Worm (Caenorhabditis elegans) whole organism, young adult: ENCODE results near the gene nhr-159.

Experiments
- D2030.7 ChIP-seq: fragments of 200-800 bp; sonication (Bioruptor generic); IDR thresholded peaks from 2 replicates; pipeline ENCODE4 v1.3.6; 2022; ENCODE audit warnings: missing genetic modification reagents, missing genetic modification characterization, missing compliant biosample characterization
- F22D6.2 ChIP-seq: sonication (generic microtip); optimal IDR thresholded peaks from 2 replicates; lab custom pipeline; 2016; ENCODE audit warnings: mild to moderate bottlenecking, missing genetic modification characterization, missing compliant biosample characterization
- F23B12.7 ChIP-seq: sonication (generic microtip); optimal IDR thresholded peaks from 2 replicates; lab custom pipeline; 2017; ENCODE audit warnings: missing genetic modification characterization, mild to moderate bottlenecking, missing compliant biosample characterization, antibody characterized with exemption, moderate library complexity; ENCODE audit not compliant: insufficient read depth
- F55B11.4 ChIP-seq: sonication (generic microtip); optimal IDR thresholded peaks from 2 replicates; lab custom pipeline; 2016; ENCODE audit warnings: missing compliant biosample characterization, missing genetic modification characterization, borderline replicate concordance; ENCODE audit not compliant: insufficient read depth
- F57C9.4 ChIP-seq: sonication (generic microtip); optimal IDR thresholded peaks from 2 replicates; lab custom pipeline; 2017; ENCODE audit warnings: mild to moderate bottlenecking, missing genetic modification characterization, missing compliant biosample characterization
- Y53F4B.3 ChIP-seq: fragments of 200-800 bp; sonication (Bioruptor generic); IDR thresholded peaks from 2 replicates; pipeline ENCODE4 v1.3.6; 2022; ENCODE audit warnings: missing genetic modification reagents, missing genetic modification characterization, missing compliant biosample characterization
- Y67H2A.10 ChIP-seq: fragments of 200-800 bp; sonication (Bioruptor generic); conservative IDR thresholded peaks from 2 replicates; pipeline ENCODE4 v1.3.6; 2022; ENCODE audit warnings: missing genetic modification reagents, missing genetic modification characterization, missing compliant biosample characterization
- aptf-3 ChIP-seq: fragments of 200-800 bp; sonication (Bioruptor generic); IDR thresholded peaks from 2 replicates; pipeline ENCODE4 v1.3.6; 2022; ENCODE audit warnings: missing genetic modification characterization, missing compliant biosample characterization
- athp-1 ChIP-seq: sonication (generic microtip); optimal IDR thresholded peaks from 2 replicates; lab custom pipeline; 2017; ENCODE audit warnings: mild to moderate bottlenecking, missing genetic modification characterization, missing compliant biosample characterization
- ceh-27 ChIP-seq: fragments of 200-800 bp; sonication (Bioruptor generic); optimal IDR thresholded peaks from 2 replicates; lab custom pipeline; 2018; ENCODE audit warnings: mild to moderate bottlenecking, missing genetic modification characterization, moderate library complexity, missing compliant biosample characterization
- ceh-40 ChIP-seq: fragments of 200-800 bp; sonication (Bioruptor generic); IDR thresholded peaks from 2 replicates; pipeline ENCODE4 v1.3.6; 2022; ENCODE audit warnings: missing genetic modification characterization, missing compliant biosample characterization
- ceh-91 ChIP-seq: fragments of 200-800 bp; sonication (Bioruptor generic); IDR thresholded peaks from 2 replicates; pipeline ENCODE4 v1.3.6; 2022; ENCODE audit warnings: missing genetic modification reagents, missing genetic modification characterization, missing compliant biosample characterization
- chd-7 ChIP-seq: sonication (generic microtip); optimal IDR thresholded peaks from 2 replicates; lab custom pipeline; 2016; ENCODE audit warnings: mild to moderate bottlenecking, missing genetic modification characterization, moderate library complexity, missing compliant biosample characterization
- dox-1 ChIP-seq: fragments of 200-800 bp; sonication (Bioruptor generic); IDR thresholded peaks from 2 replicates; pipeline ENCODE4 v1.3.6; 2022; ENCODE audit warnings: missing genetic modification reagents, missing genetic modification characterization, missing compliant biosample characterization
- dpl-1 ChIP-seq: fragments of 150-350 bp; optimal IDR thresholded peaks from 2 replicates; lab custom pipeline; 2014; ENCODE audit warnings: missing biosample characterization, missing genetic modification reagents, missing genetic modification characterization
- efl-1 ChIP-seq: fragments of 150-350 bp; optimal IDR thresholded peaks from 2 replicates; lab custom pipeline; 2014; ENCODE audit warnings: missing biosample characterization, missing genetic modification reagents, missing genetic modification characterization
- egrh-3 ChIP-seq: fragments of 200-800 bp; sonication (Bioruptor generic); IDR thresholded peaks from 2 replicates; pipeline ENCODE4 v1.3.6; 2022; ENCODE audit warnings: missing genetic modification reagents, missing genetic modification characterization, missing compliant biosample characterization
- ets-4 ChIP-seq: fragments of 200-800 bp; sonication (Bioruptor generic); optimal IDR thresholded peaks from 2 replicates; lab custom pipeline; 2018; ENCODE audit warnings: mild to moderate bottlenecking, missing genetic modification characterization, missing compliant biosample characterization
- hmg-20 ChIP-seq: fragments of 200-800 bp; sonication (Bioruptor generic); IDR thresholded peaks from 2 replicates; pipeline ENCODE4 v1.3.6; 2022; ENCODE audit warnings: missing genetic modification reagents, missing genetic modification characterization, missing compliant biosample characterization
- hrde-1 ChIP-seq: sonication (generic microtip); optimal IDR thresholded peaks from 2 replicates; lab custom pipeline; 2016; ENCODE audit warnings: missing genetic modification characterization, mild to moderate bottlenecking, missing compliant biosample characterization, moderate library complexity, missing genotype, missing genetic modification reagents, borderline replicate concordance
- hsf-1 ChIP-seq: fragments of 200-800 bp; sonication (Bioruptor generic); IDR thresholded peaks from 2 replicates; pipeline ENCODE4 v1.3.6; 2022; ENCODE audit warnings: missing genetic modification reagents, missing genetic modification characterization, missing compliant biosample characterization
- lin-54 ChIP-seq: fragments of 200-800 bp; sonication (Bioruptor generic); optimal IDR thresholded peaks from 2 replicates; lab custom pipeline; 2018; ENCODE audit warnings: mild to moderate bottlenecking, missing genetic modification characterization, missing compliant biosample characterization
- lir-1 ChIP-seq: fragments of 200-800 bp; sonication (Bioruptor generic); conservative IDR thresholded peaks from 2 replicates; pipeline ENCODE4 v1.3.6; 2022; ENCODE audit warnings: missing genetic modification reagents, missing genetic modification characterization, missing compliant biosample characterization
- lsl-1 ChIP-seq: fragments of 200-800 bp; sonication (Bioruptor generic); optimal IDR thresholded peaks from 2 replicates; lab custom pipeline; 2018; ENCODE audit warnings: mild to moderate bottlenecking, missing genetic modification characterization, moderate library complexity, missing compliant biosample characterization
- lsy-27 ChIP-seq: sonication (generic microtip); optimal IDR thresholded peaks from 2 replicates; lab custom pipeline; 2017; ENCODE audit warnings: missing genetic modification characterization, mild to moderate bottlenecking, missing compliant biosample characterization, antibody characterized with exemption, missing genotype, borderline replicate concordance; ENCODE audit not compliant: insufficient read depth
- madf-6 ChIP-seq: fragments of 200-800 bp; sonication (Bioruptor generic); IDR thresholded peaks from 2 replicates; pipeline ENCODE4 v1.3.6; 2022; ENCODE audit warnings: missing genetic modification reagents, missing genetic modification characterization, missing compliant biosample characterization
- madf-8 ChIP-seq: fragments of 200-800 bp; sonication (Bioruptor generic); conservative IDR thresholded peaks from 2 replicates; pipeline ENCODE4 v1.3.6; 2022; ENCODE audit warnings: missing genetic modification reagents, missing genetic modification characterization, missing compliant biosample characterization
- mcd-1 ChIP-seq: fragments of 200-800 bp; sonication (Bioruptor generic); IDR thresholded peaks from 2 replicates; pipeline ENCODE4 v1.3.6; 2022; ENCODE audit warnings: missing genetic modification reagents, missing genetic modification characterization, missing compliant biosample characterization
- mxl-1 ChIP-seq: sonication (generic microtip); optimal IDR thresholded peaks from 2 replicates; lab custom pipeline; 2016; ENCODE audit warnings: missing genetic modification characterization, missing compliant biosample characterization
- nhr-179 ChIP-seq: sonication (generic microtip); optimal IDR thresholded peaks from 2 replicates; lab custom pipeline; 2016; ENCODE audit warnings: mild to moderate bottlenecking, missing genetic modification characterization, missing compliant biosample characterization
- repo-1 ChIP-seq: sonication (generic microtip); optimal IDR thresholded peaks from 2 replicates; lab custom pipeline; 2017; ENCODE audit warnings: mild to moderate bottlenecking, missing genetic modification characterization, missing compliant biosample characterization
- snpc-1.1 ChIP-seq: sonication (generic microtip); optimal IDR thresholded peaks from 2 replicates; lab custom pipeline; 2017; ENCODE audit warnings: missing genetic modification characterization, mild to moderate bottlenecking, missing compliant biosample characterization, antibody characterized with exemption, moderate library complexity, missing genotype, missing genetic modification reagents; ENCODE audit not compliant: insufficient read depth
- snpc-1.3 ChIP-seq: sonication (generic microtip); optimal IDR thresholded peaks from 2 replicates; lab custom pipeline; 2017; ENCODE audit warnings: missing genetic modification characterization, mild to moderate bottlenecking, missing compliant biosample characterization, antibody characterized with exemption, moderate library complexity, missing genotype, missing genetic modification reagents; ENCODE audit not compliant: insufficient read depth
- snpc-3.4 ChIP-seq: sonication (generic microtip); optimal IDR thresholded peaks from 2 replicates; lab custom pipeline; 2017; ENCODE audit warnings: missing genetic modification characterization, mild to moderate bottlenecking, missing compliant biosample characterization, antibody characterized with exemption, moderate library complexity, missing genotype, missing genetic modification reagents
- snpc-4 ChIP-seq, 5 experiments: fragments of 150-350 bp in 1 of 5; sonication (generic microtip) in 4 of 5; optimal IDR thresholded peaks; 2 replicates each; lab custom pipeline; 2014 to 2018; ENCODE audit warnings: missing genetic modification characterization in 5 of 5, missing biosample characterization in 3 of 5, antibody characterized with exemption in 2 of 5, mild to moderate bottlenecking in 2 of 5, missing compliant biosample characterization in 2 of 5, missing genotype in 2 of 5, moderate library complexity in 2 of 5, missing genetic modification reagents in 1 of 5
- tbx-9 ChIP-seq: sonication (generic microtip); optimal IDR thresholded peaks from 2 replicates; lab custom pipeline; 2016; ENCODE audit warnings: borderline replicate concordance, missing genetic modification characterization, inconsistent platforms, missing compliant biosample characterization
- tlf-1 ChIP-seq: fragments of 200-800 bp; sonication (Bioruptor generic); optimal IDR thresholded peaks from 2 replicates; lab custom pipeline; 2018; ENCODE audit warnings: mild to moderate bottlenecking, missing genetic modification characterization, missing compliant biosample characterization
- unc-62 ChIP-seq: fragments of 150-350 bp; optimal IDR thresholded peaks from 2 replicates; lab custom pipeline; 2014; ENCODE audit warnings: missing biosample characterization, missing genetic modification reagents, missing genetic modification characterization
- zim-3 ChIP-seq: sonication (generic microtip); optimal IDR thresholded peaks from 2 replicates; lab custom pipeline; 2017; ENCODE audit warnings: mild to moderate bottlenecking, missing genetic modification characterization, moderate library complexity, missing compliant biosample characterization
- ztf-18 ChIP-seq: sonication (generic microtip); optimal IDR thresholded peaks from 2 replicates; lab custom pipeline; 2016; ENCODE audit warnings: missing genotype, mild to moderate bottlenecking, missing genetic modification characterization, missing compliant biosample characterization
- ztf-25 ChIP-seq: fragments of 200-800 bp; sonication (Bioruptor generic); IDR thresholded peaks from 2 replicates; pipeline ENCODE4 v1.3.6; 2022; ENCODE audit warnings: missing genetic modification reagents, missing genetic modification characterization, missing compliant biosample characterization
- ztf-26 ChIP-seq: sonication (generic microtip); optimal IDR thresholded peaks from 2 replicates; lab custom pipeline; 2017; ENCODE audit warnings: missing genetic modification characterization, missing compliant biosample characterization
- ztf-3 ChIP-seq: fragments of 200-800 bp; sonication (Bioruptor generic); optimal IDR thresholded peaks from 2 replicates; lab custom pipeline; 2018; ENCODE audit warnings: mild to moderate bottlenecking, missing genetic modification characterization, missing compliant biosample characterization

Gene nhr-159

ce11 chrV:3900102-3900501 is 22.0 kb upstream of the nhr-159 start, which contains the start of gene irld-22:
TSS of gene irld-22 (minus strand) at chrV:3900202.
- TF ChIP-seq Y67H2A.10 (GFP tag; lab: Robert Waterston, UW) (no peak), ztf-25 (GFP tag; lab: Robert Waterston, UW) (no peak), ets-4 (no peak), repo-1 (no peak)

DNA sequence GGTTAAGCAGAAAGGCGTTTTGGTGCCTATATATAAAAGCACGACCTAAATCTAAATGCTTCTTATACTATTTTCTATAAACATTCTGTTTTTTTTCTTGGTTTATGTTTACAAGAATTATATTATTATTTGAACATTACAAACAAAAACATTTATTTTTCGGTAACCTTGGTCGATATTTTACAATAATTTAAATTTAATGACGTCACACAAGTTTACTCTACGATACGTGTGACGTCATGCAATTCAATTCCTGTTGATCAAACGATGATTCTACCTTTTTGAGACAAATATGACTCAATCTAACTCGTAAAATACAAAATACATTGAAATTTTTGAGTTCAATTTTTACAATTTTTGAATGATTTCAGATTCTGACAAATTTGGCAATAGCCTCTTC is 17.9 kb upstream of the nhr-159 start:
- TF ChIP-seq snpc-1.1 (tag; lab: Kevin White, UChicago), result no peak
- TF ChIP-seq hrde-1 (tag; lab: Kevin White, UChicago), result no peak
- no peak for TF ChIP-seq chd-7
- no peak for TF ChIP-seq lin-54
- no peak for TF ChIP-seq hsf-1 (GFP tag; lab: Robert Waterston, UW)
- no peak for TF ChIP-seq lsy-27 (tag; lab: Kevin White, UChicago)
- TF ChIP-seq lsl-1 (GFP tag; lab: Kevin White, UChicago), result no peak
- TF ChIP-seq ztf-25 (GFP tag; lab: Robert Waterston, UW), result no peak
- TF ChIP-seq ceh-40, result no peak
- TF ChIP-seq F57C9.4 (tag; lab: Kevin White, UChicago), result no peak
- TF ChIP-seq hmg-20, result no peak
- no peak for TF ChIP-seq ztf-18 (tag; lab: Kevin White, UChicago)
- TF ChIP-seq tlf-1 (GFP tag; lab: Kevin White, UChicago), result no peak
- TF ChIP-seq aptf-3, result no peak
- no peak for TF ChIP-seq F22D6.2 (tag; lab: Kevin White, UChicago)
- TF ChIP-seq mcd-1, result no peak
- no peak for TF ChIP-seq ztf-26 (tag; lab: Kevin White, UChicago)
- TF ChIP-seq ceh-27, result no peak
- no peak for TF ChIP-seq lir-1 (GFP tag; lab: Robert Waterston, UW)
- no peak for TF ChIP-seq athp-1 (tag; lab: Kevin White, UChicago)
- TF ChIP-seq, all 124 proteins: peak for 0

DNA sequence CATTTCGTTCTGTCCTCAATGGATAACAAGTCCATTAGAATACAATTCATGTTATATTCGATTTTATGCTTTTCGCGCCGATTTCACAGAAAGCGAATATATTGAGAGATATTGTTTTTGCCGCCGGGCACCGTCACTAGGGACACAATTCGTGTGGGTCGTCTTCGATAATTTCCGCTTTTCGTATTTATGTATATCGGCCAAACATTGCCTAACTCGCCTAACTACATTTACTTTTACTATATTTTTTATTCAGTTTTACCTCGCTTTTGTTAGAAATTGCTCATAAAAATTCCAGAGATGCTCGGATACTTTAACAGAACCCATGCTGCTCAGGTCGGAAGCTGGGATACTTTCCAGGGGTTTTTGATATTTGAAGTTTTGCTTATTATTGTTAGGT is 16.5 kb upstream of the nhr-159 start, which contains the start of gene sre-9:
Gene sre-9, plus strand, starts transcription at position 301 of the 400 bp plus-strand sequence.
- TF ChIP-seq egrh-3 (GFP tag; lab: Robert Waterston, UW), result no peak
- no peak for TF ChIP-seq F55B11.4 (tag; lab: Kevin White, UChicago)
- no peak for TF ChIP-seq athp-1 (tag; lab: Kevin White, UChicago)
- TF ChIP-seq tbx-9 (tag; lab: Kevin White, UChicago), result no peak
- no peak for TF ChIP-seq F23B12.7
- TF ChIP-seq hmg-20, result no peak
- TF ChIP-seq mxl-1, result no peak
- no peak for TF ChIP-seq snpc-1.3 (tag; lab: Kevin White, UChicago)
- no peak for TF ChIP-seq unc-62
- TF ChIP-seq Y67H2A.10 (GFP tag; lab: Robert Waterston, UW), result no peak
- no peak for TF ChIP-seq nhr-179
- TF ChIP-seq zim-3 (tag; lab: Kevin White, UChicago), result no peak
- TF ChIP-seq snpc-4 (GFP tag; optimal IDR thresholded peaks at IDR 0.05; lab: Kevin White, UChicago), result no peak
- TF ChIP-seq snpc-4 (tag; optimal IDR thresholded peaks at IDR 0.05; lab: Kevin White, UChicago), result no peak
- TF ChIP-seq, all 124 proteins: peak for 0

DNA sequence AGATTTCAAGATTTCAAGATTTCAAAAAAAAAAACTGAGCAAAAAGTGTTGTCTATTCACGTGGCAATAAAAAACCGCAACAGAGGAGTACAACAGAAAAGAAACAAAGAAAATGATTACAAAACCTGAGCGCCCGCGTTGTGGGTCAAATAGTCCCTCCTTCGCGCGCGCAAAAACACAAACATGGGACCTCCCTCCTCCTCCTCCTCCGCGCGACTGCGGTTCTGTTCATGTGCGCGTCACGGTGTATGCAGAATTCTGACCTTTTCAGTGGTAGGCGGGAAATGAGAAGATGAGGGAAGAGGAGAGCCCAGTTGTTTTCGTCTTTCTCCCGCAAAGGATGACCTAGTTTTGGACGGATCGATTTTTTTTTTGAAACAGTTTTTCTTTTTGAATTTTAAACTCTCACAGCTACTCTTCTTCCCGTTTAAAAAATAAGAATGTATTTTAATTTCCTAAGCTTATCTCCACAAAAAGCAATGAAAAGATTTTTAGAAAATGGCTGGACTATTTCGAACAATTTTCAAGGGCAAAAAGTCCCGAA is 14.3 kb upstream of the nhr-159 start, which contains the start of gene C17E7.4:
Gene C17E7.4, plus strand, starts transcription at position 494 of the 544 bp plus-strand sequence.
- peak; percentile 47; the same call in 1 of the 2 replicates for TF ChIP-seq D2030.7 (GFP tag; lab: Robert Waterston, UW)
- TF ChIP-seq Y53F4B.3 (GFP tag; lab: Robert Waterston, UW), result no peak
- peak; percentile 88 for TF ChIP-seq madf-6
- peak; percentile 16 for TF ChIP-seq snpc-3.4 (tag; lab: Kevin White, UChicago)
- TF ChIP-seq ztf-3, result no peak
- TF ChIP-seq ceh-91 (GFP tag; lab: Robert Waterston, UW), result peak; percentile 44; the same call in 1 of the 2 replicates
- peak; percentile 62; the same call in 1 of the 2 replicates for TF ChIP-seq dox-1 (GFP tag; lab: Robert Waterston, UW)
- peak; percentile 9 for TF ChIP-seq lsl-1 (GFP tag; lab: Kevin White, UChicago)
- peak; percentile 72 for TF ChIP-seq madf-8 (GFP tag; lab: Robert Waterston, UW)
- TF ChIP-seq dpl-1 (GFP tag; lab: Kevin White, UChicago), result peak; percentile 69
- peak; percentile 89 for TF ChIP-seq efl-1
- no peak for TF ChIP-seq chd-7
